Worm (Caenorhabditis elegans) whole organism, L3 larva: ENCODE data around the gene fbxa-196.
A peak's percentile ranks its signal among the peaks of the same experiment; 100 is the strongest.

Experiments used
- R02D3.7 ChIP-seq: fragments of 150-350 bp; optimal IDR thresholded peaks from 2 replicates; lab custom pipeline; 2014; ENCODE audit warnings: missing biosample characterization, missing genetic modification characterization
- ZK546.5 ChIP-seq: sonication (generic microtip); optimal IDR thresholded peaks from 2 replicates; lab custom pipeline; 2017; ENCODE audit warnings: missing biosample characterization, missing genetic modification characterization
- aly-2 ChIP-seq: fragments of 150-350 bp; optimal IDR thresholded peaks from 2 replicates; lab custom pipeline; 2014; ENCODE audit warnings: missing biosample characterization, missing genetic modification characterization
- ama-1 ChIP-seq: fragments of 150-350 bp; optimal IDR thresholded peaks from 2 replicates; lab custom pipeline; 2018
- ceh-28 ChIP-seq: fragments of 150-350 bp; optimal IDR thresholded peaks from 2 replicates; lab custom pipeline; 2014; ENCODE audit warnings: missing biosample characterization, missing genetic modification reagents, missing genetic modification characterization
- ceh-82 ChIP-seq: fragments of 150-350 bp; optimal IDR thresholded peaks from 2 replicates; lab custom pipeline; 2014; ENCODE audit warnings: missing biosample characterization, missing genetic modification characterization
- daf-12 ChIP-seq: fragments of 150-350 bp; optimal IDR thresholded peaks from 2 replicates; lab custom pipeline; 2014; ENCODE audit warnings: missing biosample characterization, missing genetic modification reagents, missing genetic modification characterization
- egl-27 ChIP-seq: sonication (generic microtip); optimal IDR thresholded peaks from 4 replicates; lab custom pipeline; 2017; ENCODE audit warnings: missing biosample characterization, missing genetic modification reagents, missing genetic modification characterization
- elt-1 ChIP-seq: fragments of 150-350 bp; optimal IDR thresholded peaks from 2 replicates; lab custom pipeline; 2014; ENCODE audit warnings: missing biosample characterization, missing genetic modification characterization
- elt-2 ChIP-seq: sonication (generic microtip); optimal IDR thresholded peaks from 2 replicates; lab custom pipeline; 2016; ENCODE audit warnings: missing genetic modification reagents, mild to moderate bottlenecking, missing genetic modification characterization, missing compliant biosample characterization
- elt-3 ChIP-seq, 3 experiments: fragments of 150-350 bp in 1 of 3; sonication (generic microtip) in 2 of 3; optimal IDR thresholded peaks; 2 replicates in 2 of 3; 4 replicates in 1 of 3; lab custom pipeline; 2014 to 2017; ENCODE audit warnings: missing biosample characterization in 3 of 3, missing genetic modification characterization in 3 of 3
- eor-1 ChIP-seq, 2 experiments: fragments of 150-350 bp; optimal IDR thresholded peaks; 2 replicates each; lab custom pipeline; 2014 to 2018; ENCODE audit warnings: missing biosample characterization in 2 of 2, missing genetic modification characterization in 2 of 2
- fkh-2 ChIP-seq: fragments of 150-350 bp; optimal IDR thresholded peaks from 2 replicates; lab custom pipeline; 2014; ENCODE audit warnings: missing biosample characterization, missing genetic modification reagents, missing genetic modification characterization
- hmg-11 ChIP-seq: sonication (generic microtip); optimal IDR thresholded peaks from 2 replicates; lab custom pipeline; 2016; ENCODE audit warnings: missing genetic modification characterization, missing compliant biosample characterization
- jun-1 ChIP-seq: fragments of 150-350 bp; optimal IDR thresholded peaks from 2 replicates; lab custom pipeline; 2014; ENCODE audit warnings: missing biosample characterization, missing genetic modification reagents, missing genetic modification characterization
- lin-15B ChIP-seq: fragments of 150-350 bp; optimal IDR thresholded peaks from 2 replicates; lab custom pipeline; 2014; ENCODE audit warnings: missing biosample characterization, missing genetic modification characterization
- lsy-12 ChIP-seq: sonication (generic microtip); optimal IDR thresholded peaks from 2 replicates; lab custom pipeline; 2016; ENCODE audit warnings: mild to moderate bottlenecking, missing genetic modification characterization, missing compliant biosample characterization
- mdl-1 ChIP-seq: fragments of 150-350 bp; optimal IDR thresholded peaks from 2 replicates; lab custom pipeline; 2014; ENCODE audit warnings: missing biosample characterization, missing genetic modification characterization
- mml-1 ChIP-seq: fragments of 150-350 bp; sonication (generic microtip); optimal IDR thresholded peaks from 3 replicates; lab custom pipeline; 2014; ENCODE audit warnings: missing biosample characterization, missing genetic modification characterization
- nfya-1 ChIP-seq: sonication (generic microtip); optimal IDR thresholded peaks from 2 replicates; lab custom pipeline; 2017; ENCODE audit warnings: missing genetic modification characterization, mild to moderate bottlenecking, missing compliant biosample characterization, antibody characterized with exemption, moderate library complexity; ENCODE audit not compliant: insufficient read depth
- nhr-12 ChIP-seq: fragments of 150-350 bp; optimal IDR thresholded peaks from 2 replicates; lab custom pipeline; 2014; ENCODE audit warnings: missing biosample characterization, missing genetic modification characterization
- nhr-23 ChIP-seq: fragments of 150-350 bp; optimal IDR thresholded peaks from 2 replicates; lab custom pipeline; 2014; ENCODE audit warnings: missing biosample characterization, missing genetic modification reagents, missing genetic modification characterization
- nhr-237 ChIP-seq: fragments of 150-350 bp; optimal IDR thresholded peaks from 2 replicates; lab custom pipeline; 2014; ENCODE audit warnings: missing biosample characterization, missing genetic modification characterization
- nhr-25 ChIP-seq: sonication (generic microtip); optimal IDR thresholded peaks from 2 replicates; lab custom pipeline; 2017; ENCODE audit warnings: missing biosample characterization, missing genetic modification characterization
- nhr-43 ChIP-seq: sonication (generic microtip); optimal IDR thresholded peaks from 2 replicates; lab custom pipeline; 2016; ENCODE audit warnings: mild to moderate bottlenecking, missing genetic modification characterization, missing compliant biosample characterization; ENCODE audit not compliant: poor library complexity, severe bottlenecking
- nhr-67 ChIP-seq: fragments of 150-350 bp; optimal IDR thresholded peaks from 2 replicates; lab custom pipeline; 2014; ENCODE audit warnings: missing biosample characterization, missing genetic modification characterization
- nhr-76 ChIP-seq: fragments of 150-350 bp; sonication (generic microtip); optimal IDR thresholded peaks from 5 replicates; lab custom pipeline; 2014; ENCODE audit warnings: missing biosample characterization, missing genetic modification characterization
- nhr-77 ChIP-seq: fragments of 150-350 bp; optimal IDR thresholded peaks from 2 replicates; lab custom pipeline; 2014; ENCODE audit warnings: missing biosample characterization, missing genetic modification characterization
- pha-4 ChIP-seq: fragments of 150-350 bp; optimal IDR thresholded peaks from 2 replicates; lab custom pipeline; 2014; ENCODE audit warnings: missing biosample characterization, missing genetic modification reagents, missing genetic modification characterization
- pqm-1 ChIP-seq: fragments of 150-350 bp; optimal IDR thresholded peaks from 2 replicates; lab custom pipeline; 2017; ENCODE audit warnings: missing biosample characterization, missing genetic modification characterization, inconsistent platforms
- sea-2 ChIP-seq: fragments of 150-350 bp; sonication (generic microtip); optimal IDR thresholded peaks from 4 replicates; lab custom pipeline; 2014; ENCODE audit warnings: missing biosample characterization, missing genetic modification reagents, missing genetic modification characterization
- skn-1 ChIP-seq: fragments of 150-350 bp; optimal IDR thresholded peaks from 2 replicates; lab custom pipeline; 2014; ENCODE audit warnings: missing biosample characterization, missing genetic modification characterization
- snpc-4 ChIP-seq: fragments of 150-350 bp; optimal IDR thresholded peaks from 2 replicates; lab custom pipeline; 2014; ENCODE audit warnings: missing biosample characterization, missing genetic modification characterization
- tbx-2 ChIP-seq: sonication (generic microtip); optimal IDR thresholded peaks from 2 replicates; lab custom pipeline; 2016; ENCODE audit warnings: mild to moderate bottlenecking, missing genetic modification characterization, missing compliant biosample characterization
- unc-39 ChIP-seq: sonication (generic microtip); optimal IDR thresholded peaks from 4 replicates; lab custom pipeline; 2017; ENCODE audit warnings: missing biosample characterization, missing genetic modification characterization
- unc-62 ChIP-seq: fragments of 150-350 bp; sonication (generic microtip); optimal IDR thresholded peaks from 4 replicates; lab custom pipeline; 2014; ENCODE audit warnings: missing biosample characterization, missing genetic modification reagents, missing genetic modification characterization
- zag-1 ChIP-seq: fragments of 150-350 bp; optimal IDR thresholded peaks from 2 replicates; lab custom pipeline; 2014; ENCODE audit warnings: missing biosample characterization, missing genetic modification characterization
- ztf-11 ChIP-seq: fragments of 150-350 bp; optimal IDR thresholded peaks from 2 replicates; lab custom pipeline; 2014; ENCODE audit warnings: missing biosample characterization, missing genetic modification characterization

fbxa-196 gene

DNA sequence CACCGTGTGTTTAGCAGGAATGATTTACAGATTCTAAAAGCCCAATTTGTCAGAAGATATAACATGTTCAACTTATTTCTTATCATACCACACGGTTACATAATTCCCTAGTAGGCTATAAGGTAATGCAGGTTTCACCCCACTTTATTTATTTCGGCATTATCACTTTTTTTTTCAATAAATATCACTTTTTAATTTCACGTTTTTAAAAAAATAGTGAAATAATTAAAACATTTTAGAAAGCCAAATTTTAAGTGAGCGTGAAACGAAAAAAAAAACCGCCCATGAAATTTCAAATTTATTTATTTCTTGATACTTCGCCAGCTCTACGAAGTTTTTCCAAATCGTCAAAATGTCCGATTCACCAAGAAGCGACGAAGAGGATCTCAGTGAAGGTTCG lies at the start of gene fbxa-196:
Gene fbxa-196 (plus strand): TSS at position 301 of the 400 bp plus-strand sequence.
- TF ChIP-seq pqm-1 (no peak), ZK546.5 (tag; lab: Kevin White, UChicago) (no peak), nhr-23 (tag; lab: Kevin White, UChicago) (no peak), elt-3 (tag; optimal IDR thresholded peaks at IDR 0.05; lab: Kevin White, UChicago) (no peak), elt-1 (tag; lab: Kevin White, UChicago) (no peak), tbx-2 (tag; lab: Kevin White, UChicago) (no peak), nfya-1 (no peak), mml-1 (tag; lab: Kevin White, UChicago) (no peak), snpc-4 (no peak), elt-2 (no peak), lin-15B (no peak), ceh-82 (tag; lab: Kevin White, UChicago) (no peak)

DNA sequence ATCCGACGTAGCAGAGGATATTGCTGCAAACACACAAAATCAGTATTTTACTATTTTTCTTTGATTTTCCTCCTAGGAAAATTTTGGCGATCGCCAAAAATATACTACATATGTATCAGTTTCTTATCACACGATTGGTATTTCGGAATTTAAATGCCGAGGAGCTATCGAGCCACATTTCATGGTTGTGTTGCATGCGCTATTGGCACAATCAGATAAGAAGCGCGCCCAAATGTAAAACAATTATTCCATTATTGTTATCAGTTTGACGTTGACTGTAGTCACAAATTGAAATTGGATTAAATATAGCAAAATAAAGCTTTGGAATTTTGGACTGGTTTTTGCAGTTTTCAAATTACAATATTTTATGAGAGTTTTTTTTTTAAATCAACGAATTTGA lies 49.5 kb upstream of the fbxa-196 start:
- TF ChIP-seq lsy-12 (tag; lab: Kevin White, UChicago), result no peak
- peak; percentile 94 for TF ChIP-seq elt-2
- TF ChIP-seq zag-1, result no peak
- no peak for TF ChIP-seq egl-27 (tag; lab: Kevin White, UChicago)
- peak; percentile 82 for TF ChIP-seq pqm-1
- no peak for TF ChIP-seq ztf-11 (tag; lab: Kevin White, UChicago)
- TF ChIP-seq jun-1, result peak; percentile 39
- TF ChIP-seq, all 47 proteins: peak for 3

DNA sequence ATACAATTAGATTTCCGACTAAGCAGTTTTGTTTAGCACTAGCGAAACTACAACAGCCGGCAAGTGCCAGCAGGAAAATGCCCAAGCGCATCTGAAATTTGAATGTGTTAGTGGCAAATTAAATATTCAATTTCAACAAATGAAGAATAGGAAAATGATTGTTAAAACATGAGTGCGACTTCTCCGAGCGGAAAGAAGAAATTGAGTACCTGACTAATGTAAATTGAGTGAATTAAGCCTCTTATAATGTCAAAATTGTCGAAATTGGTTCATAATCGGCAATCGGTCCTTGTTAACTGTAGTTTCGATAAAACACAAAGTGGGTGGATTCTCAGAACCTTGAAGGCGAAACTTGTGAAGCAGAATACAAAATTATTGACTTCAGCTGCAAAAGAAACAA lies 48.6 kb upstream of the fbxa-196 start, which contains the start of gene gfi-1:
Gene gfi-1 (minus strand): TSS at position 101 of the 400 bp plus-strand sequence.
- TF ChIP-seq eor-1 (tag; optimal IDR thresholded peaks at IDR 0.05; lab: Kevin White, UChicago), result no peak
- TF ChIP-seq ztf-11 (tag; lab: Kevin White, UChicago), result no peak
- no peak for TF ChIP-seq nhr-25 (tag; lab: Kevin White, UChicago)
- no peak for TF ChIP-seq nhr-43 (tag; lab: Kevin White, UChicago)
- TF ChIP-seq nhr-67 (tag; lab: Kevin White, UChicago), result no peak
- no peak for TF ChIP-seq nhr-12 (tag; lab: Kevin White, UChicago)
- TF ChIP-seq nhr-237 (tag; lab: Kevin White, UChicago), result no peak
- TF ChIP-seq unc-39 (tag; lab: Kevin White, UChicago), result no peak
- no peak for TF ChIP-seq unc-62 (GFP tag; lab: Kevin White, UChicago)
- TF ChIP-seq sea-2, result no peak
- TF ChIP-seq ama-1, result no peak
- no peak for TF ChIP-seq skn-1
- no peak for TF ChIP-seq nhr-76 (tag; lab: Kevin White, UChicago)
- no peak for TF ChIP-seq elt-2
- TF ChIP-seq nhr-77 (tag; lab: Kevin White, UChicago), result no peak
- no peak for TF ChIP-seq aly-2
- no peak for TF ChIP-seq mdl-1
- TF ChIP-seq egl-27 (tag; lab: Kevin White, UChicago), result no peak
- no peak for TF ChIP-seq R02D3.7 (tag; lab: Kevin White, UChicago)
- no peak for TF ChIP-seq jun-1

DNA sequence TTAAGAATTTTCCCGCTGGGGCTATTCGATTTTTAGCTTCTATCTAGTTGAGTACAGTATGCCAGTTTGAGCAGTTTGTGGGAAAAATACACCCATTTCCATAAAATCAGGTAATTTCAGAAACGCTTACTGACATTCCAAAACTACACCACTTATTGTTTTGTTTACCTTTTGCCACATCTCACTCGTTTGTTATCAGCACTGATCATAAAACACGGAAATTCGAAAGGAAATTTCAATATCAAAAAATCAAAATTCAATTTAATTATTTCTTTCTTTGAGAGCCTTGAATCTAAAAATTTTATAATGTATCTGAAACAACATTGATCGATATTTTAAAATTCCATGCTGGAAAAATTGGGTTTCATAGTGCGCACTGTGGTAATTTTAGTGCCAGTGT lies 47.9 kb upstream of the fbxa-196 start:
- TF ChIP-seq pha-4 (tag; lab: Kevin White, UChicago) (peak; percentile 15), hmg-11 (tag; lab: Kevin White, UChicago) (no peak), daf-12 (tag; lab: Kevin White, UChicago) (no peak), fkh-2 (tag; lab: Kevin White, UChicago) (no peak), ceh-28 (tag; lab: Kevin White, UChicago) (no peak), elt-2 (peak; percentile 69)
